Worm (Caenorhabditis elegans) whole organism, L2 larva: ENCODE data around the gene tag-196.

Source experiments
- C34F6.9 ChIP-seq: fragments of 150-350 bp; optimal IDR thresholded peaks from 2 replicates; lab custom pipeline; 2014; ENCODE audit warnings: missing biosample characterization, missing genetic modification characterization
- Y55F3AM.14 ChIP-seq: fragments of 200-800 bp; sonication (Bioruptor generic); optimal IDR thresholded peaks from 2 replicates; lab custom pipeline; 2018; ENCODE audit warnings: mild to moderate bottlenecking, missing genetic modification characterization, missing compliant biosample characterization
- ZK546.5 ChIP-seq: sonication (generic microtip); optimal IDR thresholded peaks from 2 replicates; lab custom pipeline; 2017; ENCODE audit warnings: missing biosample characterization, missing genetic modification characterization
- alr-1 ChIP-seq: fragments of 150-350 bp; optimal IDR thresholded peaks from 2 replicates; lab custom pipeline; 2014; ENCODE audit warnings: missing biosample characterization, missing genetic modification characterization
- ama-1 ChIP-seq: fragments of 150-350 bp; optimal IDR thresholded peaks from 2 replicates; lab custom pipeline; 2018; ENCODE audit warnings: inconsistent platforms
- ceh-16 ChIP-seq: fragments of 150-350 bp; optimal IDR thresholded peaks from 2 replicates; lab custom pipeline; 2014; ENCODE audit warnings: missing biosample characterization, missing genetic modification characterization
- egl-27 ChIP-seq: sonication (generic microtip); optimal IDR thresholded peaks from 3 replicates; lab custom pipeline; 2017; ENCODE audit warnings: missing biosample characterization, missing genetic modification reagents, missing genetic modification characterization
- elt-3 ChIP-seq: sonication (generic microtip); optimal IDR thresholded peaks from 2 replicates; lab custom pipeline; 2017; ENCODE audit warnings: missing biosample characterization, missing genetic modification characterization
- fos-1 ChIP-seq: fragments of 150-350 bp; optimal IDR thresholded peaks from 2 replicates; lab custom pipeline; 2014; ENCODE audit warnings: missing biosample characterization, missing genetic modification characterization
- lin-13 ChIP-seq: fragments of 150-350 bp; optimal IDR thresholded peaks from 2 replicates; lab custom pipeline; 2014; ENCODE audit warnings: missing biosample characterization, missing genetic modification reagents, missing genetic modification characterization
- lin-39 ChIP-seq: fragments of 150-350 bp; optimal IDR thresholded peaks from 2 replicates; lab custom pipeline; 2014; ENCODE audit warnings: missing biosample characterization, missing genetic modification reagents, missing genetic modification characterization
- lsy-2 ChIP-seq, 2 experiments: fragments of 150-350 bp in 1 of 2; sonication (generic microtip) in 1 of 2; optimal IDR thresholded peaks; 2 replicates each; lab custom pipeline; 2014 to 2017; ENCODE audit warnings: missing biosample characterization in 2 of 2, missing genetic modification characterization in 2 of 2
- mdl-1 ChIP-seq, 2 experiments: fragments of 150-350 bp in 1 of 2; sonication (generic microtip) in 1 of 2; optimal IDR thresholded peaks; 2 replicates each; lab custom pipeline; 2017; ENCODE audit warnings: missing biosample characterization in 2 of 2, missing genetic modification characterization in 2 of 2
- nhr-11 ChIP-seq: fragments of 150-350 bp; optimal IDR thresholded peaks from 2 replicates; lab custom pipeline; 2014; ENCODE audit warnings: missing biosample characterization, missing genetic modification characterization
- nhr-12 ChIP-seq: fragments of 150-350 bp; optimal IDR thresholded peaks from 2 replicates; lab custom pipeline; 2014; ENCODE audit warnings: missing biosample characterization, missing genetic modification characterization
- nhr-129 ChIP-seq: fragments of 150-350 bp; optimal IDR thresholded peaks from 2 replicates; lab custom pipeline; 2014; ENCODE audit warnings: missing biosample characterization, missing genetic modification characterization
- nhr-23 ChIP-seq: fragments of 150-350 bp; optimal IDR thresholded peaks from 2 replicates; lab custom pipeline; 2014; ENCODE audit warnings: missing biosample characterization, missing genetic modification reagents, missing genetic modification characterization
- nhr-237 ChIP-seq: fragments of 150-350 bp; optimal IDR thresholded peaks from 2 replicates; lab custom pipeline; 2014; ENCODE audit warnings: missing biosample characterization, missing genetic modification characterization
- nhr-25 ChIP-seq: fragments of 150-350 bp; sonication (generic microtip); optimal IDR thresholded peaks from 3 replicates; lab custom pipeline; 2014; ENCODE audit warnings: missing biosample characterization, missing genetic modification characterization
- nhr-6 ChIP-seq: fragments of 150-350 bp; optimal IDR thresholded peaks from 2 replicates; lab custom pipeline; 2014; ENCODE audit warnings: missing biosample characterization, missing genetic modification characterization
- sem-4 ChIP-seq: fragments of 150-350 bp; optimal IDR thresholded peaks from 2 replicates; lab custom pipeline; 2014; ENCODE audit warnings: missing biosample characterization, missing genetic modification reagents, missing genetic modification characterization
- sma-3 ChIP-seq: sonication (generic microtip); optimal IDR thresholded peaks from 2 replicates; lab custom pipeline; 2016; ENCODE audit warnings: missing genetic modification reagents, missing genetic modification characterization, missing compliant biosample characterization
- sma-9 ChIP-seq, 2 experiments: fragments of 150-350 bp in 1 of 2; sonication (generic microtip) in 1 of 2; optimal IDR thresholded peaks; 2 replicates each; lab custom pipeline; 2014 to 2016; ENCODE audit warnings: missing genetic modification characterization in 2 of 2, mild to moderate bottlenecking in 1 of 2, missing biosample characterization in 1 of 2, missing compliant biosample characterization in 1 of 2, missing genetic modification reagents in 1 of 2, moderate library complexity in 1 of 2
- snpc-4 ChIP-seq: fragments of 150-350 bp; optimal IDR thresholded peaks from 2 replicates; lab custom pipeline; 2014; ENCODE audit warnings: missing biosample characterization, missing genetic modification characterization
- unc-55 ChIP-seq: fragments of 150-350 bp; sonication (generic microtip); optimal IDR thresholded peaks from 3 replicates; lab custom pipeline; 2014; ENCODE audit warnings: missing biosample characterization, missing genetic modification reagents, missing genetic modification characterization
- unc-62 ChIP-seq: fragments of 150-350 bp; optimal IDR thresholded peaks from 2 replicates; lab custom pipeline; 2014; ENCODE audit warnings: missing biosample characterization, missing genetic modification reagents, missing genetic modification characterization
- zag-1 ChIP-seq: fragments of 150-350 bp; optimal IDR thresholded peaks from 2 replicates; lab custom pipeline; 2014; ENCODE audit warnings: missing biosample characterization, missing genetic modification characterization
- ztf-1 ChIP-seq: fragments of 200-800 bp; sonication (Bioruptor generic); conservative IDR thresholded peaks from 2 replicates; pipeline ENCODE4 v1.3.6; 2022; ENCODE audit warnings: missing genetic modification characterization, missing compliant biosample characterization
- ztf-11 ChIP-seq: sonication (generic microtip); optimal IDR thresholded peaks from 2 replicates; lab custom pipeline; 2017; ENCODE audit warnings: missing biosample characterization, missing genetic modification characterization
- ztf-4 ChIP-seq: fragments of 150-350 bp; optimal IDR thresholded peaks from 2 replicates; lab custom pipeline; 2014; ENCODE audit warnings: missing biosample characterization, missing genetic modification characterization

tag-196 gene

ce11 chrV:8610633-8611404 lies 16.1 kb downstream of the tag-196 start, which contains the start of gene fip-4 (continued):
- TF ChIP-seq lin-13 (GFP tag; lab: Kevin White, UChicago) = no peak

ce11 chrV:8615711-8616110 lies 21.0 kb downstream of the tag-196 start:
- TF ChIP-seq sem-4 = no peak
- TF ChIP-seq ztf-4 (tag; lab: Kevin White, UChicago) = no peak
- TF ChIP-seq nhr-12 = no peak
- no peak for TF ChIP-seq lsy-2 (tag; optimal IDR thresholded peaks at IDR 0.05; lab: Kevin White, UChicago)
- no peak for TF ChIP-seq nhr-6 (tag; lab: Kevin White, UChicago)
- no peak for TF ChIP-seq ama-1
- TF ChIP-seq sma-9 (GFP tag; optimal IDR thresholded peaks at IDR 0.05; lab: Kevin White, UChicago) = no peak
- no peak for TF ChIP-seq sma-9 (tag; optimal IDR thresholded peaks at IDR 0.05; lab: Kevin White, UChicago)
- no peak for TF ChIP-seq sma-3 (GFP tag; lab: Kevin White, UChicago)
- TF ChIP-seq nhr-11 = no peak
- no peak for TF ChIP-seq snpc-4 (tag; lab: Kevin White, UChicago)
- TF ChIP-seq, all 48 proteins: peak for 0

- TF ChIP-seq sma-9 (GFP tag; optimal IDR thresholded peaks at IDR 0.05; lab: Kevin White, UChicago) (peak; percentile 39), sma-9 (tag; optimal IDR thresholded peaks at IDR 0.05; lab: Kevin White, UChicago) (no peak), lin-13 (GFP tag; lab: Kevin White, UChicago) (no peak)
Observed at ce11 chrV:8618738-8619137, 24.0 kb downstream of the tag-196 start, which contains the start of gene grd-5. grd-5 (plus strand) TSS chrV:8619032.

DNA sequence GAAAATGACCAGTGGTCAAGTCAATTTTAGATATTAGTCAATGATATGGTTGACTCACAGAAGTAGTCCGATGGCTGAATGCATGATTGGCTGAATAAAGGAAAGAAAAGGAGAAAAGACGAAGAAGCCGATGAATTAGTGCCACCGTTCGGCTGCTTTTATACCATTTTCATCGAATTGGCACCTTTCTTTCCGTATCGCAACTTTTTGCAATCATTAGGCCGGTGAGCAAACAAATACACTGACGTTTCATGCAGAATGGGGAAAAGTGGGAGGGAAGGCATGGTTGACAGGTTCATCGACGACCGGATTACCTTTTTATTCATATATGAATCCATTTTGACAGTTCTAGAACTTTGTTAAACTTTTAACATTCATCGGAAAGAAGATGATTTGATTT lies 26.5 kb downstream of the tag-196 start, which contains the start of gene idpc-2:
TSS of gene idpc-2 (minus strand) at position 101 of the 400 bp plus-strand sequence.
- no peak for TF ChIP-seq ama-1
- no peak for TF ChIP-seq egl-27 (tag; lab: Kevin White, UChicago)
- TF ChIP-seq nhr-129 = no peak
- no peak for TF ChIP-seq ZK546.5
- no peak for TF ChIP-seq alr-1 (tag; lab: Kevin White, UChicago)
- no peak for TF ChIP-seq lin-13 (GFP tag; lab: Kevin White, UChicago)
- TF ChIP-seq elt-3 = no peak
- no peak for TF ChIP-seq ztf-11 (tag; lab: Kevin White, UChicago)
- no peak for TF ChIP-seq ztf-1 (GFP tag; lab: Robert Waterston, UW)
- no peak for TF ChIP-seq zag-1 (tag; lab: Kevin White, UChicago)
- TF ChIP-seq fos-1 (tag; lab: Kevin White, UChicago) = no peak
- TF ChIP-seq unc-55 = no peak
- TF ChIP-seq nhr-25 (tag; lab: Kevin White, UChicago) = no peak
- no peak for TF ChIP-seq mdl-1 (tag; optimal IDR thresholded peaks at IDR 0.05; lab: Kevin White, UChicago)
- no peak for TF ChIP-seq nhr-237 (tag; lab: Kevin White, UChicago)
- TF ChIP-seq C34F6.9 (tag; lab: Kevin White, UChicago) = no peak
- TF ChIP-seq ceh-16 (tag; lab: Kevin White, UChicago) = no peak

DNA sequence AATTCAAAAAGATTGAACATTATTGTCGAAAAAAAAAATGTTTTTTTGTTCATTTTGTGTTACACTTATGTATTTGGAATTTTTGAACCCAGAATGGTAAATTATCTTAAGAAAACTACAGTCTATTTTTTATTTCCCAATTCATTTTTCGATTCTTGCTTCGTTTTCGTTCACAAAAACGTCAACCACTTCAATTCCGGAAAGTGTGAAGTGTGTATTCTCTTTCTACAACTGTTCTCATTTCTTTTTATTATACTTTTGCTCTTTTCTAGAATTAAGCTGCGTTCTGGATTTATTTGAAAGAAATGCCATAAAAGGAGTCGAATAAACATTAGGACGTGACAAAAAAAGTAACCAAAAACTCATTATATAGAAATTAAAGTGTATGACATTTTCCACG lies 27.6 kb downstream of the tag-196 start, which contains the start of gene F41E6.1:
TSS of gene F41E6.1 (plus strand) at position 301 of the 400 bp plus-strand sequence.
- no peak for TF ChIP-seq unc-62 (GFP tag; lab: Kevin White, UChicago)
- TF ChIP-seq nhr-23 (tag; lab: Kevin White, UChicago) = no peak
- TF ChIP-seq Y55F3AM.14 (GFP tag; lab: Kevin White, UChicago) = no peak
- no peak for TF ChIP-seq zag-1 (tag; lab: Kevin White, UChicago)
- no peak for TF ChIP-seq ztf-11 (tag; lab: Kevin White, UChicago)
- TF ChIP-seq lin-39 (tag; lab: Kevin White, UChicago) = no peak
- TF ChIP-seq, all 48 proteins: peak for 0

DNA sequence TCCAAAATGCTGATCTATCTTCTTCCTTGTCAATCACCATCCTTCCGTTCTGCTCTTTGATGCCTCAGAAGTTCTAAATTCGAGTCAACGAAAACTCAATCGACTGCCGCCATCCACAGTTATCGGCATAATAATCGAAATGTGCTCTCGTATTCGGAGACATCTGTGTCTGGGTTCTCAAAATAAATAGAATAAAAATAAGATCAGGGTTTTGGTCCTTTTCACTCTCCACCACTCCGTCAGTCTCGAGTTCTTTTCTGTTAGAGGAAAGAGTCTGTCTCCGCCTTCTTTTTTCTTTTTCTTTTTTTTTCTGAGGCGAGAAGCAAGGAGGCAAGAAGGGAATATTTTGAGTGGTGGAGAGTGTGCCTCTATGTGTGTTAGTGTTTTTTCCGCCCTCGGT lies 29.0 kb downstream of the tag-196 start, which contains the start of gene F41E6.17:
TSS of gene F41E6.17 (plus strand) at position 348 of the 400 bp plus-strand sequence.
- no peak for TF ChIP-seq lin-13 (GFP tag; lab: Kevin White, UChicago)
- peak; percentile 10 for TF ChIP-seq unc-55
- no peak for TF ChIP-seq egl-27 (tag; lab: Kevin White, UChicago)
